Fruit fly (Drosophila melanogaster): ENCODE data around the gene GluRIB.

- TF ChIP-seq Dbx (GFP tag; IDR thresholded peaks at IDR 0.05) (no peak), CG12219 (GFP tag; optimal IDR thresholded peaks at IDR 0.05) (no peak), dmrt99B (tag; optimal IDR thresholded peaks at IDR 0.05) (no peak), Dip3 (GFP tag; optimal IDR thresholded peaks at IDR 0.05) (no peak), CG10431 (GFP tag; optimal IDR thresholded peaks at IDR 0.05) (no peak), Mes4 (GFP tag; optimal IDR thresholded peaks at IDR 0.05) (no peak), CG4404 (GFP tag; IDR thresholded peaks at IDR 0.05) (no peak), Bdp1 (GFP tag; optimal IDR thresholded peaks at IDR 0.05) (no peak), Sry-δ (GFP tag; optimal IDR thresholded peaks at IDR 0.05) (no peak), cas (GFP tag; IDR thresholded peaks at IDR 0.05) (no peak), Lpt (GFP tag; optimal IDR thresholded peaks at IDR 0.05) (no peak), CG11247 (GFP tag; IDR thresholded peaks at IDR 0.05) (no peak)
Measured at dm6 chr3L:9209665-9210064, 42.1 kb upstream of the GluRIB start.

Data from whole organism, embryonic.